Worm (Caenorhabditis elegans): ENCODE results near the gene T05G5.5.
A peak's percentile ranks its signal among the peaks of the same experiment; 100 is the strongest.

The T05G5.5 gene

DNA sequence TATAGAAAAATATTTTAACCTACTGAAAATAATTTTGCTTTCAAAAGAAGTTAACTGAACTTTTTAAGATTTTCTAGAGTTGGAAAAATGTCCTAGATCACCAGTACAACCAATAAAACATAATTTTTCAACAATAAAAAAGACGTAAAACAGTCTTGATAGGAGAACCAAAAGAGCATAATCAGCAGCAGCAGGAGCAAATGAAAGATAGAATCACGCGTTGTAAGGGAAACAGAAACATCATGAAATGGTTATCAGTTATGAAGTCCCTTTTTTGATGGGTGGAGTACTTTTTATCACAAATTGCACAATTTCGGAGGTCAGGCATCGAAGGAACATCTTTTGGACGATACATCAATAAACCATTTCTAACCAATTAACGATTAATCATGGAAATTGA, 29.2 kb downstream of the T05G5.5 start:
- TF ChIP-seq W03F9.2 (tag; optimal IDR thresholded peaks at IDR 0.05) (no peak), dao-5 (tag; optimal IDR thresholded peaks at IDR 0.05) (no peak), him-1 (tag; optimal IDR thresholded peaks at IDR 0.05) (no peak)

DNA sequence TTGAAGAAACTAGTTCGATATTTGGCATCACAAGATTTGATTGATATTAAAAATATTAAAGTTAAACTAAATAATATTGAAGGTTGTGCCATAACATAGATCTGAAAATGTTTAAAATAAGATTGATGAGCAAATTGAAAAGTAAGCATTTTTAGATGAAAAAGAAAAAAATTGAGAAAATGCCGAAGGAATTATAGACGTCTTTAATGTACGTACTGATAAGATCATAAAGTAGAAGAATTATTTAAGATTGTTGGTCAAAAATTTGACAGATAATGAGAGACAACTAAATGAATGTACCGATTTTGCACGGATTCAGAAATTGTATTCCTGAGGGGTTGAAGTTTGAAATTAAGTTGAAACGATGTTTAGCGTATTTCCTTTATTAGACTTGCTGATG, 31.0 kb downstream of the T05G5.5 start, which contains the start of gene ncx-7:
ncx-7 (minus strand) TSS at position 101 of the 400 bp plus-strand sequence.
- TF ChIP-seq W03F9.2 (tag; optimal IDR thresholded peaks at IDR 0.05) (no peak), him-1 (tag; optimal IDR thresholded peaks at IDR 0.05) (no peak), dao-5 (tag; optimal IDR thresholded peaks at IDR 0.05) (no peak)

DNA sequence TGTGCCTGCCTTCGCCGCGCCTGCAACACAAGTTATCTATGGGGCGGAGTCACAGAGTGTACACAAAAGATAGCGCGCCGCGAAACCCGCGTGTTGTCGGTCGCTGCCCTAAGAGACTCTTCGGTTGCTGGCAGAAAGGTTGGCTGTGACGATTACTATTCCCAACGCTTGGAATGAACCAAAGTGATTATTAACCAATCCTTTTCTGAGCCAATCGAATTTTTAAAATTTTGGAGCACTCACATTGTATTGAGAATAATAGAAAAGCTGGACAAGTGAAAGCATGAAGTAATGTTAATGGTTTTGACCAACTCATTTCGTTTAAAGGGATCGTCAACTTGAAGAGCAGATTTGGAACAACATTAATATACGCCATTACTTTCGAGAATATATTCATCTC, 34.0 kb downstream of the T05G5.5 start:
- peak; percentile 32 for TF ChIP-seq dao-5 (tag; optimal IDR thresholded peaks at IDR 0.05)
- no peak for TF ChIP-seq him-1 (tag; optimal IDR thresholded peaks at IDR 0.05)
- peak; percentile 32 for TF ChIP-seq W03F9.2 (tag; optimal IDR thresholded peaks at IDR 0.05)

DNA sequence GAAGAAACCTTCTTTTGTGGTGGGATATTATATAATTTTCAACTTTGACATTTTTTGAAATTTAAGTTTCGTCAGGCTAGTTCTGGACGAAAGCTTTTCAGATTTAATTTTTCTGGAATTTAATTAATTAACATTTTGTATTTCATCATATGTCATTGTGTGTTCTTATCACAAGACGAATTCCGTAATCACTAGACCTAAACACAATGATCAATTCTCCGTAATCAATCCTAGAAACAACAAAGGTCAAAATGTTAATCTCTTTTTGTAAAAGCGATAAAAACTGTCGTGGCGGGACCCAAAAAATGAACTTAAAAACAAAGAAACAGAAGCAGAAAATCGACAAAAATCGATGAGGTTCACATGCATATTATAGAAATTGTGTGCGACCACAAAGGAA, 36.5 kb downstream of the T05G5.5 start:
- TF ChIP-seq W03F9.2 (tag; optimal IDR thresholded peaks at IDR 0.05) = no peak
- TF ChIP-seq him-1 (tag; optimal IDR thresholded peaks at IDR 0.05) = no peak
- no peak for TF ChIP-seq dao-5 (tag; optimal IDR thresholded peaks at IDR 0.05)

DNA sequence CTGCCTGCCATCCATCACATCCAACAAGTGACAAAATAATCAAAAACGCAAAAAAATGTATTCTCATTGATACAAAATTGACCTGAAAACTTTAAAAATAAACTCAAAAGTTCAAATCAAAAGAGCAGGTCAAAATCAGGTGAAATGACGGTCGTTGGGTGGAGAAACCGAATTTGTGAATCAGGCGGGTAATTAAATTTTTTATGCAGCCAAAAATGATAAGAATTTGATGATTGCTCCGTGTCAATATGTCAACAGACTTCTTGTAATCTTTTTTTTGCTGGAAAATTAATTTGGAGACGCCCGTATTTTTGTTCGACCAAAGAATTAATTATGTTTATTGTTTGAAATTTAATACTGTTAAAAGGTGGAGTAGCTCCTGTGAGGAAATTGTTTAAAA, 37.4 kb downstream of the T05G5.5 start, which contains the start of gene ncx-6:
ncx-6 (minus strand) TSS at position 88 of the 400 bp plus-strand sequence.
- TF ChIP-seq W03F9.2 (tag; optimal IDR thresholded peaks at IDR 0.05) (no peak), him-1 (tag; optimal IDR thresholded peaks at IDR 0.05) (no peak), dao-5 (tag; optimal IDR thresholded peaks at IDR 0.05) (no peak)

DNA sequence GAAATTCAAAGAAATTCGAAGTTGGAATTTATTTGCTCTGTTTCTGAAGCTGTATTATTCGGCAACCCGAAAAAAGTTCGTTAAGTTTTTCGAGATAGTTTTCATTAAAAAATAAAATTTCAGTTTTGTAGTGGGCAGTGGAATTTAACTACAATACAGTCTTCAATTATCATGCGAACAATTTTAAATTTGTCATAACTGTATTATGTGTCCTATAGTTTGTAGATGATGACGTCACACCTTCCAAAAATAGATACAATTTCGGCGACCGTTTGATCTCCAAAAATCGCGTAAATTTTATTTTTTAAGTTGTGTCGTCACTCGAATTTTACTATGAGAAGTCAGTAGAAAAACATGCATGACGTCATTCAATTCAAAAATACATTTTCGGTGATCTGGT, 38.0 kb downstream of the T05G5.5 start:
- TF ChIP-seq him-1 (tag; optimal IDR thresholded peaks at IDR 0.05) (no peak), W03F9.2 (tag; optimal IDR thresholded peaks at IDR 0.05) (no peak), dao-5 (tag; optimal IDR thresholded peaks at IDR 0.05) (no peak)

DNA sequence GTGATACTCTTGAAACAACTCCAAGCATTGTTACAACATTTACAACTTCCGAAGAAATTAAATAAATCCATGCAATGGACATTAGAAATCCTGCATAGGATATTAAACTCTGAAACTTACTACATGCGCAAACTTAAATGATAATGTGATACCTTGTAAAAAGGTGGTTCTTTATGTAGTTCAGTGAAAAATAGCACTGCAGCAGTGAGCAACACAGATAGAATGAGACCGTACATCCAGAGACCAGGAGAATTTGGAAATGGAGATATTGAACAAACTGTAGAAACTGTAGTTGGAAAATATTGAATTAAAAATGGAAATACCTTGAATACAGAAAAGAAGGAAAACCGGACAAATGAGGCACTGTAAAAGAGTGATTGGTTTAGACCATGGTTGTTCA, 40.1 kb downstream of the T05G5.5 start:
- TF ChIP-seq him-1 (tag; optimal IDR thresholded peaks at IDR 0.05) (no peak), W03F9.2 (tag; optimal IDR thresholded peaks at IDR 0.05) (no peak), dao-5 (tag; optimal IDR thresholded peaks at IDR 0.05) (no peak)

DNA sequence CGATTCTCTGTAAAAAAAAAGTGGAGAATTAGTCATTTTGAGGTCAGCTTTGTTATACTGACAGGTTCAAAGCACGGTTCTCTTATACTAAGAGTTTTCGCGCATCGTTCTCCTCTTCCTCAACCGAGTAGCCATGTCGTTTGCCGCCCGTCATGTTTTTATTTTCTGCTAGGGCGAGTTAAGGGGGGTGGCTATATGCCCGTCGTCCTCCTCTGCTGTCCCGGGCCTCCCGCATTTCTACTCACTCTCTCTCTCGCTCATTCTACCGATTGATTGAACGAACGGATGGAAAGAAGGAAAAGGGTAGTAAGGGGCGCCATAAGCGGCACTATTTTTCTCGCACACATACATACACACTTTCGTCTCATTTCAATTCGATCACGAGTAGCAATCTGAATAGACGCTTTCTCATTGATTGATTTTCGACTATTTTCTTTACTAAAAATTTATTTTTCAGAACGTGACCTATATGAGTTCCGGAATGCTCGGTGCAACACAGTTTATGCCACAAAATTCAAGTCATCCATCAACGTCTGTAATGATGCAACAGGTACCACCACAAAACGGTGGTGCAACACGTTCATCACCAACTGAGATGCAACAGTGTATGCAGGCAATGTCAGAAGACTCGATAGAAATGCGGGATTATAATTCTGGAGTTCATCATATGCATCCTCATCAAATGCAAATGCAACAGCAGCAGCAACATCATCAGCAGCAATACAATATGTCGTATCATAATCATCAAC, 45.9 kb downstream of the T05G5.5 start:
- TF ChIP-seq W03F9.2 (tag; optimal IDR thresholded peaks at IDR 0.05) (no peak), him-1 (tag; optimal IDR thresholded peaks at IDR 0.05) (no peak)

DNA sequence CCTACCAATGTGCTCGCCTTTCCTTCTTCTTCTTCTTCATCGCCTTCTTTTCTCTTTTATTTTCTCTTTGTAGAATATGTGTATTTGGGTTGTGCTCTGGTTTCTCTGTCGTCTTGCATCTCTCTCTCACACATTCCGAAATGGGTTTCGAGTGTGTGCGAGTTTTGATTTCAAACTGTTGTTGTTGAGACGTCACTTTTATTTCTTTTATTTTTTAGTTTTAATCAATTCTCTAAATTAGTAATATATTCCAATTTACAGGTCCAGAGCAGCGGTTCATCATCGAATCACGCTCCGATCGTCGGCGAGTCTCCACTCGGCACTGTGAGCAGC, 46.7 kb downstream of the T05G5.5 start:
- TF ChIP-seq W03F9.2 (tag; optimal IDR thresholded peaks at IDR 0.05) = no peak

DNA sequence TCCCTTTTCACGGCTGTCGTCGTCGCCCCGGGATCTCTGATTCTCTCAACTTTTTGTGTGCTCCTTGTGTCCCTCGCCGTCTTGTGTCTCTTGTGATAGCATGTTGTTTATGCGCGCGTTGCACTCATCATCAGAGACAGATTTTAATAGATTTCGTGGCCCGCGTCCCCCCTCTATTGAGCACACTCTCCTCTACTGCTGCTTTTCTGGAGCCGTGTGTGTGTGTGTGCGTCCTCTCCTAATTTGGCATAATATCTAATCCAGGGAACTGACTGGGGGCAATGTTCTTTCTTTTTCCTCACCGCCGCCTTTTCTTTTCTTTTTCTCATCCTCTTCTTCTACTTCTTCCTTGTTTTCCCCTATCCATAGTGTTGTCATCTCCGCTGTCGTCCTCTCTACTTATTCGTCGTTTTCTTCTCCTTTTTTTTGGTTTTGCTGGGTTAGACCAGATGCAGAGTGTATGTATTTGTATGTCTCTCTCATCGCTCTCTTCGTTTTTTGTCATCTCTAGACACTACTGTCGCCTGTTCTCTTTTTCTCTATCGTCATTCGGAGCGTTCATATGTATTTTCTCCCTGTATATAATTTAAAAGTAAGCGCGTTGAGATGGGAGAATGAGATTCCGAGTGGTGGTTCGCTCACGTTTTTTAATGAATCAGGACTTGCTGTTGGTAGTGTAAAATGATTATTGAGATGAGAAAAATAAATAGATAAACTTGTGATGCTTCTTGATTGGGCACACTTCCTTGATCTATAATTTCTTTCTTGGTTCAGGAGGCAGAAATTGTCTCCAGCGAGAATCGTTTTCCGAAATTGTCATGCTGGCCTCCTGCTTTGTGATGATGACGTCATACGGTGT, 47.3 kb downstream of the T05G5.5 start:
- TF ChIP-seq W03F9.2 (tag; optimal IDR thresholded peaks at IDR 0.05) (no peak), dao-5 (tag; optimal IDR thresholded peaks at IDR 0.05) (peak; percentile 45)

DNA sequence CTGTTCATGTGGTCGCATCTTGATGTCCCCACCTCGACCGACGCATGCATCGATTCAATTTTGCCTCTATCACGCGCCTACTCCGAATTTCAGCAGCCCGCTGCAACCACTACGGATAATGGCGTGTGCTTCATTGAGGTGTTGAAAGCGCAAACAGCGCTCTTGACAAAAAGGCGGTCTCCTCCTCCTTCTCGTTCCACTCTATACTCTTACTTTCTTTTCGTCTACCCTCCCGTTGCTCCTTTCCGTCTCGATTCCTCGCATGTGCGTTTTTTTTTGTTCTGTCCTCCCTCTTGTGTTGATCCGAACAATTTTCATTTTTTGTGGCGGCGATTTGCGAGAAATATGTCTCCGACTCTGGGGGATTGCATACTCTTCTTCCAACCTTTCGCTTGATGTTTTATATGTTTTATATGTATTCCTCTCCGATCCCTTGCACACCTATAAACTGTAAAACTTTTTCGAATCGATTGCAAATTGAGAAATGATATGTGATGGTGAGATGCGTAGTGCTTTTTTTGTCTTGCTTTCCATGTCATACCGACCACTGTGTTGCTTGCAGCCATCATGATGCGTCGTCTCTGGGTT, 48.5 kb downstream of the T05G5.5 start:
- TF ChIP-seq dao-5 (tag; optimal IDR thresholded peaks at IDR 0.05) (no peak), W03F9.2 (tag; optimal IDR thresholded peaks at IDR 0.05) (no peak), him-1 (tag; optimal IDR thresholded peaks at IDR 0.05) (no peak)

DNA sequence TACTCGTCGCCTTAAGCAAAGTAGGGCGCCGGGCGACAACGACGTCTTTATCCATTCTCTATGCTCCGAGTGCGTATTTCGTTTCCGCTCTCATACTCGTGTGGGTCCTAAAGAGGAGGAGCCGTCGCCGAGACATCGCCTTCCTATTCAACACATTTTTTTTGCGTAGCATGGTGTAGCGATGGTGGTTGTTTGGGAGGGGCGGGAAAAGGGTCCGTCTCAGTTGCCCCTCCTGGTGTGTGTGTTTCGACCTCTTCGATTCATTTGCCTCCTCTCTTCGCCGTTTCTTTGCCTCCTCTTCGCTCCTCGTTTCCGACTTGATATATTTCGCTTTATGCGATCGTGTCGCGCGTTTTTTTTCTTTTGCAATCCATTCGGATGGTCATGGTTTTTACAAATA, 49.4 kb downstream of the T05G5.5 start:
- no peak for TF ChIP-seq W03F9.2 (tag; optimal IDR thresholded peaks at IDR 0.05)
- no peak for TF ChIP-seq dao-5 (tag; optimal IDR thresholded peaks at IDR 0.05)
- no peak for TF ChIP-seq him-1 (tag; optimal IDR thresholded peaks at IDR 0.05)

DNA sequence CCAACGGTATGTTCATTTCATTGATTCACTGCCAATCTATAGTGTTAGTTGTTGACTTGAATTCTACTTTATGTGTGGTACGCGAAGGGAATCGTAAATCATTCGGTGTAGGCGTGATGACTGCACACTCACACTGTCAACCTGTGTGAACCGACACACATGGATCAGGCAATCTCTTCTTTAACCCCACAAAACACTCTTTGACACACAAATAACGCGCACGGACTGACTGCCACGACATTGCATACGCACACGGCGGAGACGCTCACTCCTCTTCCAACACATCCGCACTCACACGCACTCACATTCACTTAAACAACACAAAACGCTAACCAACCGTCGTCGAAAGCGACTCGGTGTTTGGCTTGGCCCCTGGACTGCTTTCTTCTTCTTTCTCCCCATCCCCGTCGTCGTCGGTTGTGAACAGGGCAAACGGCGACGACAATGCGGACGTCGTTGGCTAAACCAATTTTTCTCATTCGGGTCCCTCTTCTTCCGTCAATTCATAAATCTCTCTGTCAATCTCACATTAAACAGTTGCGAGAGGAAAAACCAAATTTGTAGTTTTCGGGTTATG, 51.0 kb downstream of the T05G5.5 start:
- TF ChIP-seq him-1 (tag; optimal IDR thresholded peaks at IDR 0.05) = no peak
- no peak for TF ChIP-seq dao-5 (tag; optimal IDR thresholded peaks at IDR 0.05)
- TF ChIP-seq W03F9.2 (tag; optimal IDR thresholded peaks at IDR 0.05) = no peak
